Worm (Caenorhabditis elegans) whole organism, L4/young adult: ENCODE measurements around the gene Y43F8B.12.

Experiments
- W03F9.2 ChIP-seq: fragments of 150-350 bp; optimal IDR thresholded peaks from 2 replicates; lab custom pipeline; 2014; ENCODE audit warnings: missing biosample characterization, missing genetic modification characterization
- him-1 ChIP-seq: sonication (generic microtip); optimal IDR thresholded peaks from 2 replicates; lab custom pipeline; 2016; ENCODE audit warnings: missing genotype, missing genetic modification reagents, missing genetic modification characterization, missing compliant biosample characterization

DNA sequence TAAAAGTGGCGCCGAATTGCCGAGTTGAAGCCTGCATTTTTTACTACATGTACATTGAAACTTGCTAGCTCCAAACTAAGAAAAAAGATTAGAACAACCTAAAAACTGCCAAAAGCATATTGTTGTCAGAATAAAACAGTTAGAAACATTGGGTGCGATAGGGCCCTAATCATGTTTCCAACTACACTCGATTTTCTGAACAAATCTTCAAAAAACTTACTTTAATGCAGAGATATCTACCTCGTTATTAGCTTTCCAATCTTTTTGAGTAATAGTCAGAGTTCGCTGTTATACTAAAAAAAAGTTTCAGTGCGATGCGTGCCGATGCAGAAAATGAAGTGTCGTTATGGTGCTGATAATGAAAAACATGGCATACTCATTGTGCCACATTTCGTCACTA, 12.5 kb upstream of the Y43F8B.12 start, which contains the start of the genes Y43F8B.13 and Y43F8B.14:
- TF ChIP-seq him-1 (tag; lab: Kevin White, UChicago), result no peak
- no peak for TF ChIP-seq W03F9.2 (tag; lab: Kevin White, UChicago)
